Fruit fly (Drosophila melanogaster) Kc167 (cell line): Measurements from ENCODE around the gene CG34247.

ENCODE experiments used
- Sin3A ChIP-seq: fragments of >200 bp; optimal IDR thresholded peaks from 2 replicates; lab custom pipeline; 2018; ENCODE audit warnings: missing external identifiers
- psq ChIP-seq: fragments of >200 bp; optimal IDR thresholded peaks from 2 replicates; lab custom pipeline; 2017; ENCODE audit warnings: missing external identifiers

- TF ChIP-seq psq, result no peak
- TF ChIP-seq Sin3A, result no peak
These were observed 18.6 kb upstream of the CG34247 start, which contains the start of gene CG13064 for dm6 chr3L:16279987-16280454.
